Fruit fly (Drosophila melanogaster) whole organism, wandering third instar larva: Measurements from ENCODE around the gene Rtnl1.

Experiments used
- Abd-B ChIP-seq: fragments of >200 bp; optimal IDR thresholded peaks from 2 replicates; lab custom pipeline; 2017; ENCODE audit warnings: missing biosample characterization, missing genetic modification characterization
- CG32264 ChIP-seq: fragments of 200-800 bp; sonication (Bioruptor generic); optimal IDR thresholded peaks from 2 replicates; lab custom pipeline; 2016; ENCODE audit warnings: missing biosample characterization, missing genetic modification characterization
- CG9705 ChIP-seq: fragments of 200-800 bp; sonication (Bioruptor generic); optimal IDR thresholded peaks from 2 replicates; lab custom pipeline; 2018; ENCODE audit warnings: missing biosample characterization, mild to moderate bottlenecking, missing genetic modification characterization
- CrebA ChIP-seq: fragments of 200-800 bp; sonication (Bioruptor generic); optimal IDR thresholded peaks from 2 replicates; lab custom pipeline; 2016; ENCODE audit warnings: missing biosample characterization, mild to moderate bottlenecking, missing genetic modification characterization, borderline replicate concordance
- Dfd ChIP-seq: fragments of >200 bp; optimal IDR thresholded peaks from 2 replicates; lab custom pipeline; 2017; ENCODE audit warnings: missing biosample characterization, missing genetic modification characterization
- Dif ChIP-seq: fragments of 200-275, 200-300 bp; sonication (Bioruptor generic); optimal IDR thresholded peaks from 2 replicates; lab custom pipeline; 2018; ENCODE audit warnings: missing biosample characterization, missing genetic modification characterization; ENCODE audit not compliant: partially characterized antibody
- GATAd ChIP-seq: sonication (Bioruptor generic); optimal IDR thresholded peaks from 2 replicates; lab custom pipeline; 2016; ENCODE audit warnings: missing biosample characterization, missing genetic modification characterization
- HLH106 ChIP-seq: fragments of 200-800 bp; optimal IDR thresholded peaks from 3 replicates; lab custom pipeline; 2019; ENCODE audit warnings: missing biosample characterization, mild to moderate bottlenecking, missing genetic modification characterization, moderate library complexity
- Hnf4 ChIP-seq: fragments of 200-800 bp; sonication (Bioruptor generic); optimal IDR thresholded peaks from 2 replicates; lab custom pipeline; 2016; ENCODE audit warnings: missing biosample characterization, mild to moderate bottlenecking, missing genetic modification characterization
- Hr78 ChIP-seq: fragments of >200 bp; optimal IDR thresholded peaks from 2 replicates; lab custom pipeline; 2017; ENCODE audit warnings: missing biosample characterization, missing genetic modification characterization
- Hr83 ChIP-seq: fragments of 200-300 bp; sonication (Bioruptor generic); optimal IDR thresholded peaks from 2 replicates; lab custom pipeline; 2016; ENCODE audit warnings: missing biosample characterization, mild to moderate bottlenecking, missing genetic modification characterization, moderate library complexity; ENCODE audit not compliant: poor library complexity, severe bottlenecking
- Jra ChIP-seq: sonication (Bioruptor generic); optimal IDR thresholded peaks from 2 replicates; lab custom pipeline; 2016; ENCODE audit warnings: missing biosample characterization, missing genetic modification characterization
- Mio ChIP-seq: sonication (Bioruptor generic); optimal IDR thresholded peaks from 2 replicates; lab custom pipeline; 2016; ENCODE audit warnings: missing biosample characterization, missing genetic modification characterization
- Myc ChIP-seq: fragments of >200 bp; optimal IDR thresholded peaks from 2 replicates; lab custom pipeline; 2017
- N ChIP-seq: fragments of >200 bp; optimal IDR thresholded peaks from 2 replicates; lab custom pipeline; 2018; ENCODE audit warnings: missing biosample characterization, missing external identifiers, missing genetic modification characterization
- OdsH ChIP-seq: fragments of 200-800 bp; sonication (Bioruptor generic); optimal IDR thresholded peaks from 2 replicates; lab custom pipeline; 2016; ENCODE audit warnings: missing biosample characterization, mild to moderate bottlenecking, missing genetic modification characterization
- Rel ChIP-seq, 2 experiments: fragments of 200-800 bp; sonication (Bioruptor generic) in 1 of 2; optimal IDR thresholded peaks; 2 replicates in 1 of 2; 3 replicates in 1 of 2; lab custom pipeline; 2016 to 2019; ENCODE audit warnings: mild to moderate bottlenecking in 2 of 2, missing biosample characterization in 2 of 2, missing genetic modification characterization in 2 of 2, moderate library complexity in 1 of 2
- Sp1 ChIP-seq: fragments of 200-800 bp; sonication (Bioruptor generic); optimal IDR thresholded peaks from 3 replicates; lab custom pipeline; 2019; ENCODE audit warnings: missing biosample characterization, mild to moderate bottlenecking, missing genetic modification characterization, moderate library complexity
- Vsx2 ChIP-seq: fragments of 200-300, 225-300 bp; sonication (Bioruptor generic); optimal IDR thresholded peaks from 2 replicates; lab custom pipeline; 2018; ENCODE audit warnings: missing biosample characterization, missing genetic modification characterization; ENCODE audit not compliant: partially characterized antibody
- br ChIP-seq: fragments of 200-800 bp; sonication (Bioruptor generic); optimal IDR thresholded peaks from 2 replicates; lab custom pipeline; 2016; ENCODE audit warnings: missing biosample characterization, missing genetic modification characterization
- brk ChIP-seq: fragments of 200-800 bp; sonication (Bioruptor generic); optimal IDR thresholded peaks from 2 replicates; lab custom pipeline; 2016; ENCODE audit warnings: missing biosample characterization, mild to moderate bottlenecking, missing genetic modification characterization
- dl ChIP-seq, 2 experiments: fragments of 175-275, 200-275 bp in 1 of 2; fragments of 200-275 bp in 1 of 2; sonication (Bioruptor generic); optimal IDR thresholded peaks; lab custom pipeline; 2018; ENCODE audit warnings: mild to moderate bottlenecking in 2 of 2, missing biosample characterization in 2 of 2, missing genetic modification characterization in 2 of 2, moderate library complexity in 2 of 2; ENCODE audit not compliant: partially characterized antibody in 2 of 2, insufficient read depth in 1 of 2
- dmrt93B ChIP-seq: fragments of 200-800 bp; sonication (Bioruptor generic); optimal IDR thresholded peaks from 2 replicates; lab custom pipeline; 2018; ENCODE audit warnings: missing biosample characterization, mild to moderate bottlenecking, missing genetic modification characterization
- dsf ChIP-seq: sonication (Bioruptor generic); optimal IDR thresholded peaks from 2 replicates; lab custom pipeline; 2016; ENCODE audit warnings: missing biosample characterization, missing genetic modification characterization, borderline replicate concordance
- ey ChIP-seq: fragments of 200-800 bp; sonication (Bioruptor generic); optimal IDR thresholded peaks from 2 replicates; lab custom pipeline; 2016; ENCODE audit warnings: missing biosample characterization, missing genetic modification characterization
- foxo ChIP-seq, 2 experiments: fragments of 200-800 bp; sonication (Bioruptor generic); optimal IDR thresholded peaks; 2 replicates in 1 of 2; 3 replicates in 1 of 2; lab custom pipeline; 2016 to 2017; ENCODE audit warnings: missing biosample characterization in 2 of 2, missing genetic modification characterization in 2 of 2
- fru ChIP-seq: fragments of 200-800 bp; sonication (Bioruptor generic); optimal IDR thresholded peaks from 3 replicates; lab custom pipeline; 2016; ENCODE audit warnings: missing biosample characterization, mild to moderate bottlenecking, missing genetic modification characterization
- h ChIP-seq: fragments of 200-800 bp; sonication (Bioruptor generic); optimal IDR thresholded peaks from 3 replicates; lab custom pipeline; 2016; ENCODE audit warnings: missing biosample characterization, mild to moderate bottlenecking, missing genetic modification characterization
- jim ChIP-seq: fragments of 175-275, 200-325 bp; sonication (Bioruptor generic); optimal IDR thresholded peaks from 2 replicates; lab custom pipeline; 2016; ENCODE audit warnings: missing biosample characterization, mild to moderate bottlenecking, missing genetic modification characterization
- lola ChIP-seq: fragments of >200 bp; optimal IDR thresholded peaks from 2 replicates; lab custom pipeline; 2017; ENCODE audit warnings: missing biosample characterization, missing genetic modification characterization
- pan ChIP-seq: fragments of >200 bp; optimal IDR thresholded peaks from 2 replicates; lab custom pipeline; 2017
- psq ChIP-seq: fragments of 200-800 bp; sonication (Bioruptor generic); optimal IDR thresholded peaks from 3 replicates; lab custom pipeline; 2017; ENCODE audit warnings: missing biosample characterization, mild to moderate bottlenecking, missing genetic modification characterization, moderate library complexity
- rgr ChIP-seq: fragments of 200-800 bp; sonication (Bioruptor generic); optimal IDR thresholded peaks from 3 replicates; lab custom pipeline; 2016; ENCODE audit warnings: missing biosample characterization, mild to moderate bottlenecking, missing genetic modification characterization
- sage ChIP-seq: fragments of 200-800 bp; sonication (Bioruptor generic); optimal IDR thresholded peaks from 2 replicates; lab custom pipeline; 2016; ENCODE audit warnings: missing biosample characterization, mild to moderate bottlenecking, missing genetic modification characterization
- sv ChIP-seq: fragments of 200-800 bp; sonication (Bioruptor generic); optimal IDR thresholded peaks from 3 replicates; lab custom pipeline; 2016; ENCODE audit warnings: missing biosample characterization, missing genetic modification characterization
- tai ChIP-seq: sonication (Bioruptor generic); optimal IDR thresholded peaks from 2 replicates; lab custom pipeline; 2016; ENCODE audit warnings: missing biosample characterization, missing genetic modification characterization
- usp ChIP-seq: fragments of >200 bp; optimal IDR thresholded peaks from 2 replicates; lab custom pipeline; 2017; ENCODE audit warnings: missing biosample characterization, missing genetic modification characterization
- woc ChIP-seq: sonication (Bioruptor generic); optimal IDR thresholded peaks from 2 replicates; lab custom pipeline; 2016; ENCODE audit warnings: missing biosample characterization, mild to moderate bottlenecking, missing genetic modification characterization

Gene Rtnl1

dm6 chr2L:4998571-4999191 lies 10.8 kb downstream of the Rtnl1 start:
- no peak for TF ChIP-seq CrebA (GFP tag; lab: Kevin White, UChicago)
- no peak for TF ChIP-seq sv (GFP tag; lab: Kevin White, UChicago)
- TF ChIP-seq Hnf4 (GFP tag; lab: Kevin White, UChicago), result no peak
- no peak for TF ChIP-seq foxo (GFP tag; optimal IDR thresholded peaks at IDR 0.05; lab: Kevin White, UChicago)
- no peak for TF ChIP-seq N (GFP tag; lab: Kevin White, UChicago)
- no peak for TF ChIP-seq Myc
- no peak for TF ChIP-seq GATAd
- no peak for TF ChIP-seq psq
- no peak for TF ChIP-seq dl (GFP tag; optimal IDR thresholded peaks at IDR 0.05; lab: Kevin White, UChicago; ENCODE audit: insufficient read depth in 1 of 2, partially characterized antibody in 2 of 2)
- TF ChIP-seq Hr83, result no peak
- no peak for TF ChIP-seq Rel (GFP tag; optimal IDR thresholded peaks at IDR 0.05; lab: Kevin White, UChicago)
- TF ChIP-seq Rel (tag; optimal IDR thresholded peaks at IDR 0.05; lab: Kevin White, UChicago), result no peak
- TF ChIP-seq rgr (GFP tag; lab: Kevin White, UChicago), result no peak
- TF ChIP-seq lola (GFP tag; lab: Kevin White, UChicago), result no peak

dm6 chr2L:4998260-4998560 lies 11.3 kb downstream of the Rtnl1 start:
- TF ChIP-seq dl (GFP tag; optimal IDR thresholded peaks at IDR 0.05; lab: Kevin White, UChicago; ENCODE audit: insufficient read depth in 1 of 2, partially characterized antibody in 2 of 2) (no peak), OdsH (no peak), CG32264 (no peak), CG9705 (GFP tag; lab: Kevin White, UChicago) (no peak), br (GFP tag; lab: Kevin White, UChicago) (no peak), Dif (GFP tag; lab: Kevin White, UChicago) (no peak), Myc (no peak), pan (no peak), dsf (GFP tag; lab: Kevin White, UChicago) (no peak), HLH106 (tag; lab: Kevin White, UChicago) (no peak), usp (GFP tag; lab: Kevin White, UChicago) (no peak), brk (GFP tag; lab: Kevin White, UChicago) (no peak), dmrt93B (GFP tag; lab: Kevin White, UChicago) (no peak)

DNA sequence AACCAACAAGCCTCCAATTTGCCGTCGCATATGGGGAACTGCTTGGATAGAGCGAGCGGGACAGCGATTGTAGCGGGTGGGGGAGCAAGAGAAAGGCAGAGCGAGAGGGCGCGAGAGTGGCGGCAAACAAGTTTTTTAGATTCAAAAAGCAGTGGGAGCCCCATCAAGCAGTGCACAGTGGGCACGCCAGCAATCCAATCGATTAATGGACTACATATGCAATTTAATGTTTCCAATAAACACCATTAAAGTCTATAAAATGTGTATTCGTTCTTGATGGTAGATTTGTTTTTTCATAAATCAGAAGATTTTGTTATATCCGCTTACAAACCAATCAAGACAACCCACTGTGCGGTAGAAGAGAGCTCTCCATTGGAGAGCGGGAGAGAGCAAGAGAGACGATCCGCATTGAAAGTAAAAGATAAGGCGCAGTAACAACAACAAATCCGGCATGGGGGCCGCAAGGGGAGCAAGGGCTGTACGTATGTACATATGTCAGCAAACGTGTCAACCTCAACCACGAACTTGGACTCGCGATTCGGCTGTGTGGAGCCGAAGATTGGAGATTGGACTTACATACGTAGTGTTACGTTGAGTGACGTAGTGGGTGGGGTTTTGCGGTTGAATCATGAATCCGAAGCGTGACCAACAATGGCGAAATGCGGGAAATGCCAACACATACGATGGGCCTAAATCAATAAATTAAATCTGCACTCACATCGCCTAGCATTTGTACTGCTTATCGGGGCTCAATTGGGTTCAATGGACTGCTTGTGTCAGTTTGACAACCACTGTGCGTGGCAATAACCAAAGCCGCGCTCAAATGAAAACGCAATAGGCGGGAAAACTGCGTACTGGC lies 11.9 kb downstream of the Rtnl1 start:
- TF ChIP-seq Abd-B (GFP tag; lab: Kevin White, UChicago) (no peak), psq (peak; percentile 95), Dif (GFP tag; lab: Kevin White, UChicago) (peak; percentile 94), Jra (GFP tag; lab: Kevin White, UChicago) (peak; percentile 97), HLH106 (tag; lab: Kevin White, UChicago) (peak; percentile 98), pan (no peak), dsf (GFP tag; lab: Kevin White, UChicago) (peak; percentile 94), ey (GFP tag; lab: Kevin White, UChicago) (peak; percentile 99), foxo (GFP tag; optimal IDR thresholded peaks at IDR 0.05; lab: Kevin White, UChicago) (peak; percentile 97 to 99), GATAd (peak; percentile 94), N (GFP tag; lab: Kevin White, UChicago) (peak; percentile 88), Mio (GFP tag; lab: Kevin White, UChicago) (peak; percentile 92), rgr (GFP tag; lab: Kevin White, UChicago) (peak; percentile 99), usp (GFP tag; lab: Kevin White, UChicago) (no peak), lola (GFP tag; lab: Kevin White, UChicago) (no peak), jim (GFP tag; lab: Kevin White, UChicago) (no peak), Hr78 (GFP tag; lab: Kevin White, UChicago) (no peak), CG9705 (GFP tag; lab: Kevin White, UChicago) (peak; percentile 96), Dfd (GFP tag; lab: Kevin White, UChicago) (no peak), dmrt93B (GFP tag; lab: Kevin White, UChicago) (peak; percentile 98), CG32264 (peak; percentile 98), Myc (peak; percentile 37), dl (GFP tag; optimal IDR thresholded peaks at IDR 0.05; lab: Kevin White, UChicago; ENCODE audit: insufficient read depth in 1 of 2, partially characterized antibody in 2 of 2) (peak; percentile 80 to 91), Hr83 (peak; percentile 92), brk (GFP tag; lab: Kevin White, UChicago) (peak; percentile 94), sv (GFP tag; lab: Kevin White, UChicago) (peak; percentile 98), Rel (GFP tag; optimal IDR thresholded peaks at IDR 0.05; lab: Kevin White, UChicago) (peak; percentile 95), Rel (tag; optimal IDR thresholded peaks at IDR 0.05; lab: Kevin White, UChicago) (peak; percentile 97), br (GFP tag; lab: Kevin White, UChicago) (peak; percentile 99), tai (GFP tag; lab: Kevin White, UChicago) (peak; percentile 97), Vsx2 (GFP tag; lab: Kevin White, UChicago) (peak; percentile 69), sage (peak; percentile 96), Sp1 (peak; percentile 98), woc (GFP tag; lab: Kevin White, UChicago) (peak; percentile 99), Hnf4 (GFP tag; lab: Kevin White, UChicago) (peak; percentile 98), h (peak; percentile 99), CrebA (GFP tag; lab: Kevin White, UChicago) (peak; percentile 95), fru (GFP tag; lab: Kevin White, UChicago) (peak; percentile 100), OdsH (peak; percentile 98)
